Worm (Caenorhabditis elegans): ENCODE data around the gene lron-5.

- no peak for TF ChIP-seq flt-1 (GFP tag; IDR thresholded peaks at IDR 0.05)
- no peak for TF ChIP-seq tab-1 (GFP tag; IDR thresholded peaks at IDR 0.05)
- no peak for TF ChIP-seq klf-2 (GFP tag; conservative IDR thresholded peaks at IDR 0.05)
- TF ChIP-seq ztf-23 (GFP tag; IDR thresholded peaks at IDR 0.05), result no peak
- TF ChIP-seq ref-1 (GFP tag; conservative IDR thresholded peaks at IDR 0.05), result no peak
- TF ChIP-seq T22C8.4 (GFP tag; IDR thresholded peaks at IDR 0.05), result no peak
- TF ChIP-seq cog-1 (tag; optimal IDR thresholded peaks at IDR 0.05), result no peak
Observed at ce11 chrIII:4593098-4593697, 29.6 kb upstream of the lron-5 start, which contains the start of gene erh-2.
